Worm (Caenorhabditis elegans): Measurements from ENCODE around the gene col-160.

ce11 chrV:13179986-13180591 lies 21.9 kb downstream of the col-160 start, which contains the start of gene cni-1:
- TF ChIP-seq ceh-82 (tag; optimal IDR thresholded peaks at IDR 0.05) (no peak), lin-13 (GFP tag; optimal IDR thresholded peaks at IDR 0.05) (no peak), nhr-25 (tag; optimal IDR thresholded peaks at IDR 0.05; ENCODE audit: borderline replicate concordance, insufficient read depth) (no peak), lin-39 (tag; optimal IDR thresholded peaks at IDR 0.05) (no peak), aha-1 (tag) (no peak), aly-2 (tag; optimal IDR thresholded peaks at IDR 0.05) (no peak)
